Fruit fly (Drosophila melanogaster) whole organism, embryonic: ENCODE measurements around the gene CG15160.

Experiments used
- Abd-B ChIP-seq: fragments of 200-800 bp; sonication (Bioruptor generic); optimal IDR thresholded peaks from 2 replicates; lab custom pipeline; 2018; ENCODE audit warnings: missing biosample characterization, mild to moderate bottlenecking, missing genetic modification characterization, moderate library complexity
- Ada2b ChIP-seq: fragments of 200-800 bp; sonication (Bioruptor generic); IDR thresholded peaks from 2 replicates; pipeline ENCODE4 v1.3.6; 2022; ENCODE audit warnings: missing biosample characterization, missing genetic modification characterization
- B-H2 ChIP-seq: fragments of 200-800 bp; sonication (Bioruptor generic); optimal IDR thresholded peaks from 2 replicates; lab custom pipeline; 2018; ENCODE audit warnings: missing biosample characterization, mild to moderate bottlenecking, missing genetic modification characterization
- CG11504 ChIP-seq: fragments of 200-800 bp; sonication (Bioruptor generic); optimal IDR thresholded peaks from 3 replicates; lab custom pipeline; 2019; ENCODE audit warnings: missing biosample characterization, mild to moderate bottlenecking, missing genetic modification characterization, moderate library complexity
- CG13123 ChIP-seq: fragments of 200-800 bp; sonication (Bioruptor generic); optimal IDR thresholded peaks from 2 replicates; lab custom pipeline; 2016; ENCODE audit warnings: missing biosample characterization, missing genetic modification characterization
- CG17829 ChIP-seq: fragments of 200-800 bp; optimal IDR thresholded peaks from 2 replicates; lab custom pipeline; 2019; ENCODE audit warnings: missing biosample characterization, mild to moderate bottlenecking, missing genetic modification characterization, moderate library complexity
- CG18599 ChIP-seq: fragments of 200-800 bp; sonication (Bioruptor generic); optimal IDR thresholded peaks from 3 replicates; lab custom pipeline; 2017; ENCODE audit warnings: missing biosample characterization, missing genetic modification characterization, mild to moderate bottlenecking, moderate library complexity, missing genetic modification reagents
- CG2116 ChIP-seq: fragments of 200-800 bp; sonication (Bioruptor generic); optimal IDR thresholded peaks from 3 replicates; lab custom pipeline; 2018; ENCODE audit warnings: missing biosample characterization, mild to moderate bottlenecking, missing genetic modification characterization
- CG2120 ChIP-seq: fragments of 200-800 bp; sonication (Bioruptor generic); optimal IDR thresholded peaks from 3 replicates; lab custom pipeline; 2016; ENCODE audit warnings: missing biosample characterization, missing genetic modification characterization
- CG31441 ChIP-seq: fragments of 200-800 bp; sonication (Bioruptor generic); IDR thresholded peaks from 2 replicates; pipeline ENCODE4 v1.3.6; 2022; ENCODE audit warnings: missing biosample characterization, missing genetic modification characterization
- CG34422 ChIP-seq: fragments of 200-800 bp; sonication (Bioruptor generic); IDR thresholded peaks from 3 replicates; pipeline ENCODE4 v1.3.6; 2022; ENCODE audit warnings: missing biosample characterization, missing genetic modification characterization
- CG42726 ChIP-seq: fragments of 200-800 bp; sonication (Bioruptor generic); IDR thresholded peaks from 2 replicates; pipeline ENCODE4 v1.3.6; 2022; ENCODE audit warnings: missing biosample characterization, missing genetic modification characterization; ENCODE audit not compliant: partially characterized antibody
- CG4617 ChIP-seq: fragments of 200-800 bp; sonication (Bioruptor generic); optimal IDR thresholded peaks from 3 replicates; lab custom pipeline; 2016; ENCODE audit warnings: missing biosample characterization, missing genetic modification characterization, borderline replicate concordance
- CG4730 ChIP-seq: fragments of 200-800 bp; sonication (Bioruptor generic); IDR thresholded peaks from 2 replicates; pipeline ENCODE4 v1.3.6; 2022; ENCODE audit warnings: missing biosample characterization, missing genetic modification characterization
- CG5180 ChIP-seq: fragments of 200-800 bp; sonication (Bioruptor generic); optimal IDR thresholded peaks from 3 replicates; lab custom pipeline; 2017; ENCODE audit warnings: missing biosample characterization, missing genetic modification characterization, mild to moderate bottlenecking, moderate library complexity, missing genetic modification reagents
- CG6765 ChIP-seq: fragments of 200-800 bp; sonication (Bioruptor generic); optimal IDR thresholded peaks from 3 replicates; lab custom pipeline; 2017; ENCODE audit warnings: missing biosample characterization, mild to moderate bottlenecking, missing genetic modification characterization
- CG8388 ChIP-seq: fragments of 200-800 bp; sonication (Bioruptor generic); optimal IDR thresholded peaks from 2 replicates; lab custom pipeline; 2019; ENCODE audit warnings: missing biosample characterization, mild to moderate bottlenecking, missing genetic modification characterization, moderate library complexity
- CG9215 ChIP-seq: fragments of 200-800 bp; sonication (Bioruptor generic); IDR thresholded peaks from 2 replicates; pipeline ENCODE4 v1.3.6; 2022; ENCODE audit warnings: missing biosample characterization, missing genetic modification characterization
- CTCF ChIP-seq: fragments of 200-800 bp; sonication (Bioruptor generic); optimal IDR thresholded peaks from 2 replicates; lab custom pipeline; 2017; ENCODE audit warnings: missing biosample characterization, mild to moderate bottlenecking, missing genetic modification characterization, moderate library complexity
- Dip2 ChIP-seq: fragments of 200-800 bp; sonication (Bioruptor generic); IDR thresholded peaks from 2 replicates; pipeline ENCODE4 v1.3.6; 2022; ENCODE audit warnings: missing biosample characterization, missing genetic modification characterization
- GATAe ChIP-seq: fragments of 200-800 bp; sonication (Bioruptor generic); conservative IDR thresholded peaks from 2 replicates; pipeline ENCODE4 v1.3.6; 2022; ENCODE audit warnings: missing biosample characterization, missing genetic modification characterization
- H15 ChIP-seq: fragments of 200-800 bp; sonication (Bioruptor generic); IDR thresholded peaks from 3 replicates; pipeline ENCODE4 v1.3.6; 2022; ENCODE audit warnings: missing biosample characterization, missing genetic modification characterization
- H2.0 ChIP-seq: fragments of 200-800 bp; sonication (Bioruptor generic); IDR thresholded peaks from 2 replicates; pipeline ENCODE4 v1.3.6; 2022; ENCODE audit warnings: missing biosample characterization, missing genetic modification characterization
- HLH3B ChIP-seq: fragments of 200-800 bp; sonication (Bioruptor generic); IDR thresholded peaks from 2 replicates; pipeline ENCODE4 v1.3.6; 2022; ENCODE audit warnings: missing biosample characterization, missing genetic modification characterization
- Max ChIP-seq: fragments of 200-800 bp; sonication (Bioruptor generic); optimal IDR thresholded peaks from 2 replicates; lab custom pipeline; 2016; ENCODE audit warnings: missing biosample characterization, mild to moderate bottlenecking, missing genetic modification characterization
- Med ChIP-seq: fragments of 200-800 bp; sonication (Bioruptor generic); peaks from one replicate; lab custom pipeline; 2016; ENCODE audit warnings: missing biosample characterization, missing genetic modification characterization, mild to moderate bottlenecking, inconsistent platforms, moderate library complexity
- NC2α ChIP-seq: fragments of 200-800 bp; sonication (Bioruptor generic); optimal IDR thresholded peaks from 2 replicates; lab custom pipeline; 2016; ENCODE audit warnings: missing biosample characterization, missing genetic modification characterization
- NFAT ChIP-seq: fragments of 200-800 bp; sonication (Bioruptor generic); IDR thresholded peaks from 2 replicates; pipeline ENCODE4 v1.3.6; 2022; ENCODE audit warnings: missing biosample characterization, missing genetic modification characterization
- Spps ChIP-seq: fragments of 200-800 bp; sonication (Bioruptor generic); optimal IDR thresholded peaks from 2 replicates; lab custom pipeline; 2018; ENCODE audit warnings: missing biosample characterization, mild to moderate bottlenecking, missing genetic modification characterization
- TFAM ChIP-seq: fragments of 200-800 bp; sonication (Bioruptor generic); optimal IDR thresholded peaks from 2 replicates; lab custom pipeline; 2017; ENCODE audit warnings: missing biosample characterization, missing genetic modification characterization, inconsistent platforms
- abd-A ChIP-seq: fragments of 200-800 bp; sonication (Bioruptor generic); optimal IDR thresholded peaks from 3 replicates; lab custom pipeline; 2019; ENCODE audit warnings: missing biosample characterization, mild to moderate bottlenecking, missing genetic modification characterization, moderate library complexity
- chif ChIP-seq, 2 experiments: fragments of 200-800 bp; sonication (Bioruptor generic); optimal IDR thresholded peaks; 3 replicates each; lab custom pipeline; 2016; ENCODE audit warnings: missing biosample characterization in 2 of 2, missing genetic modification characterization in 2 of 2
- disco-r ChIP-seq: fragments of 200-800 bp; sonication (Bioruptor generic); optimal IDR thresholded peaks from 2 replicates; lab custom pipeline; 2016; ENCODE audit warnings: missing biosample characterization, missing genetic modification characterization
- fd64A ChIP-seq: fragments of 200-800 bp; sonication (Bioruptor generic); optimal IDR thresholded peaks from 3 replicates; lab custom pipeline; 2018; ENCODE audit warnings: missing biosample characterization, mild to moderate bottlenecking, missing genetic modification characterization
- gce ChIP-seq: fragments of 200-800 bp; sonication (Bioruptor generic); IDR thresholded peaks from 3 replicates; pipeline ENCODE4 v1.3.6; 2022; ENCODE audit warnings: missing biosample characterization, missing genetic modification characterization
- her ChIP-seq: fragments of 200-800 bp; sonication (Bioruptor generic); optimal IDR thresholded peaks from 2 replicates; lab custom pipeline; 2016; ENCODE audit warnings: missing biosample characterization, missing genetic modification characterization
- insv ChIP-seq, 2 experiments: fragments of 200-800 bp; sonication (Bioruptor generic); optimal IDR thresholded peaks; 3 replicates each; lab custom pipeline; 2016 to 2018; ENCODE audit warnings: missing biosample characterization in 2 of 2, missing genetic modification characterization in 2 of 2
- ken ChIP-seq: fragments of 200-800 bp; sonication (Bioruptor generic); IDR thresholded peaks from 3 replicates; pipeline ENCODE4 v1.3.6; 2022; ENCODE audit warnings: missing biosample characterization, missing genetic modification characterization
- kni ChIP-seq: fragments of 200-800 bp; sonication (Bioruptor generic); optimal IDR thresholded peaks from 3 replicates; lab custom pipeline; 2017; ENCODE audit warnings: mild to moderate bottlenecking, missing biosample characterization, missing genetic modification reagents, missing genetic modification characterization
- prd ChIP-seq, 3 experiments: fragments of >200 bp in 2 of 3; fragments of 200-800 bp in 1 of 3; sonication (Bioruptor generic) in 1 of 3; optimal IDR thresholded peaks in 2 of 3; IDR thresholded peaks in 1 of 3; 2 replicates in 2 of 3; 3 replicates in 1 of 3; pipeline versions ENCODE4 v1.3.6 to Lab custom; 2017 to 2022; ENCODE audit warnings: missing biosample characterization in 1 of 3, missing genetic modification characterization in 1 of 3
- pros ChIP-seq: fragments of 200-800 bp; sonication (Bioruptor generic); optimal IDR thresholded peaks from 3 replicates; lab custom pipeline; 2019; ENCODE audit warnings: missing biosample characterization, mild to moderate bottlenecking, missing genetic modification characterization, moderate library complexity
- repo ChIP-seq: fragments of 200-800 bp; sonication (Bioruptor generic); optimal IDR thresholded peaks from 2 replicates; lab custom pipeline; 2016; ENCODE audit warnings: missing biosample characterization, missing genetic modification characterization
- run ChIP-seq: fragments of 200-800 bp; sonication (Bioruptor generic); optimal IDR thresholded peaks from 3 replicates; lab custom pipeline; 2018; ENCODE audit warnings: missing biosample characterization, mild to moderate bottlenecking, missing genetic modification characterization
- sc ChIP-seq, 3 experiments: fragments of >200 bp in 2 of 3; fragments of 200-800 bp in 1 of 3; sonication (Bioruptor generic) in 1 of 3; optimal IDR thresholded peaks; 2 replicates in 2 of 3; 3 replicates in 1 of 3; lab custom pipeline; 2017; ENCODE audit warnings: mild to moderate bottlenecking in 1 of 3, missing biosample characterization in 1 of 3, missing genetic modification characterization in 1 of 3, missing genetic modification reagents in 1 of 3
- sens ChIP-seq: fragments of 200-800 bp; sonication (Bioruptor generic); peaks from one replicate; lab custom pipeline; 2016; ENCODE audit warnings: missing biosample characterization, missing genetic modification characterization
- sisA ChIP-seq: fragments of 200-800 bp; sonication (Bioruptor generic); IDR thresholded peaks from 2 replicates; pipeline ENCODE4 v1.3.6; 2022; ENCODE audit warnings: missing biosample characterization, missing genetic modification characterization
- sob ChIP-seq: fragments of 200-800 bp; sonication (Bioruptor generic); IDR thresholded peaks from 2 replicates; pipeline ENCODE4 v1.3.6; 2022; ENCODE audit warnings: missing biosample characterization, missing genetic modification characterization
- sqz ChIP-seq: fragments of 200-800 bp; sonication (Bioruptor generic); optimal IDR thresholded peaks from 3 replicates; lab custom pipeline; 2018; ENCODE audit warnings: missing biosample characterization, mild to moderate bottlenecking, missing genetic modification characterization
- stwl ChIP-seq: fragments of 200-800 bp; sonication (Bioruptor generic); optimal IDR thresholded peaks from 3 replicates; lab custom pipeline; 2018; ENCODE audit warnings: missing biosample characterization, mild to moderate bottlenecking, missing genetic modification characterization, moderate library complexity
- vvl ChIP-seq: fragments of 200-800 bp; sonication (Bioruptor generic); IDR thresholded peaks from 2 replicates; pipeline ENCODE4 v1.3.6; 2022; ENCODE audit warnings: missing biosample characterization, missing genetic modification characterization

The CG15160 gene

DNA sequence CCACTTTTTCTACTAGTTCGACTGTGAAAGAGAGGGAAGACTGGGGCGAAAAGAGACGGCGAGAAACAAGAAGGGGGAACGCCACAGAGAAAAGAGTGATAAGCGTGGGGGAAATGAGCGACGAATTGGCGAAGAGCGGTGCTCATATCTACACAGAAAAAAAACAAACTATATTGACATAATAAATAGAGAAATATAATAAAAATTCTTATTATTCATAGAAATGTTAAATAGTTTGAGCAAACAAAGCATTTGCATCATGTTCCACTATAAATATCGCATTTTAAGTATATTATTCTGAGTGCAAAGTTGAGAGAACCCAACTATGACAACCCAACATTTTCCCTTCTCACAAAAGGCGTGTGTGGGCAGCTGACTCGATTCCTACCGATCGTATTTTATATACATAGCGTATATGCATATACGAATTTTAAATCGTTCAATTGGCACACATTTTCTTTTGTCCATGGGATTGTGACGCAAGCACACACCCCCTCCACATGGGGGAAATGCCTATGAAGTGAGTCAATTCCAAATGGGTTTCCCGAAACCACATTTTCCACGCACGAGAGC, 32.6 kb upstream of the CG15160 start (continued):
- TF ChIP-seq her (GFP tag; lab: Kevin White, UChicago): no peak
- TF ChIP-seq sob (GFP tag; lab: Robert Waterston, UW): peak; percentile 84
- peak; percentile 66 for TF ChIP-seq CG4730
- no peak for TF ChIP-seq NFAT (GFP tag; lab: Robert Waterston, UW)
- peak; percentile 77 for TF ChIP-seq sisA (GFP tag; lab: Robert Waterston, UW)
- TF ChIP-seq GATAe (GFP tag; lab: Robert Waterston, UW): peak; percentile 69
- peak; percentile 57 for TF ChIP-seq CG6765 (GFP tag; lab: Kevin White, UChicago)
- no peak for TF ChIP-seq prd (optimal IDR thresholded peaks at IDR 0.05; lab: Kevin White, UChicago)
- TF ChIP-seq prd (GFP tag; IDR thresholded peaks at IDR 0.05; lab: Robert Waterston, UW): peak; percentile 75
- peak; percentile 85 for TF ChIP-seq CG18599 (GFP tag; lab: Kevin White, UChicago)
- TF ChIP-seq vvl (GFP tag; lab: Robert Waterston, UW): peak; percentile 84
- no peak; the same call in none of the 2 replicates for TF ChIP-seq CG9215 (GFP tag; lab: Robert Waterston, UW)
- TF ChIP-seq sqz (GFP tag; lab: Kevin White, UChicago): peak; percentile 31
- no peak for TF ChIP-seq stwl (tag; lab: Kevin White, UChicago)
- peak; percentile 75 for TF ChIP-seq H2.0 (GFP tag; lab: Robert Waterston, UW)
- TF ChIP-seq NC2α (GFP tag; lab: Kevin White, UChicago): no peak
- TF ChIP-seq CG13123 (GFP tag; lab: Kevin White, UChicago): peak; percentile 30
- TF ChIP-seq Spps: no peak
- TF ChIP-seq CG2120: peak; percentile 76
- no peak for TF ChIP-seq gce
- no peak for TF ChIP-seq fd64A (GFP tag; lab: Kevin White, UChicago)
- peak; percentile 68 for TF ChIP-seq CG17829 (tag; lab: Kevin White, UChicago)
- TF ChIP-seq CG42726 (GFP tag; lab: Robert Waterston, UW): no peak
- no peak for TF ChIP-seq kni (GFP tag; lab: Kevin White, UChicago)
- no peak for TF ChIP-seq run
- TF ChIP-seq CTCF (GFP tag; lab: Kevin White, UChicago): no peak
- no peak for TF ChIP-seq abd-A (tag; lab: Kevin White, UChicago)
- no peak for TF ChIP-seq repo
- peak; percentile 82 for TF ChIP-seq Med
- no peak for TF ChIP-seq insv (GFP tag; optimal IDR thresholded peaks at IDR 0.05; lab: Kevin White, UChicago)
- TF ChIP-seq CG4617: peak; percentile 4
- peak; percentile 83 for TF ChIP-seq CG31441 (GFP tag; lab: Robert Waterston, UW)
- peak; percentile 87 for TF ChIP-seq sens (GFP tag; lab: Kevin White, UChicago)
- TF ChIP-seq disco-r (GFP tag; lab: Kevin White, UChicago): no peak
- TF ChIP-seq CG8388 (GFP tag; lab: Kevin White, UChicago): peak; percentile 52
- peak; percentile 53 for TF ChIP-seq Max (GFP tag; lab: Kevin White, UChicago)
- TF ChIP-seq sc (optimal IDR thresholded peaks at IDR 0.05; lab: Kevin White, UChicago): no peak
- TF ChIP-seq sc (GFP tag; optimal IDR thresholded peaks at IDR 0.05; lab: Kevin White, UChicago): peak; percentile 3
- peak; percentile 82 for TF ChIP-seq CG11504
- no peak for TF ChIP-seq ken (GFP tag; lab: Robert Waterston, UW)
- no peak for TF ChIP-seq pros
- peak; percentile 17 for TF ChIP-seq CG2116 (GFP tag; lab: Kevin White, UChicago)
- no peak for TF ChIP-seq Dip2
- 0 out of 3 replicates have a peak, but pooled peaks have one; percentile 57 for TF ChIP-seq CG34422 (GFP tag; lab: Robert Waterston, UW)
- no peak for TF ChIP-seq chif (GFP tag; optimal IDR thresholded peaks at IDR 0.05; lab: Kevin White, UChicago)
- peak; percentile 38 for TF ChIP-seq Abd-B
- no peak for TF ChIP-seq B-H2
- peak; percentile 88 for TF ChIP-seq Ada2b (GFP tag; lab: Robert Waterston, UW)
- peak; percentile 75 for TF ChIP-seq H15 (GFP tag; lab: Robert Waterston, UW)
- TF ChIP-seq TFAM (GFP tag; lab: Kevin White, UChicago): no peak
- TF ChIP-seq CG5180: peak; percentile 54
- TF ChIP-seq HLH3B (GFP tag; lab: Robert Waterston, UW): peak; percentile 86
